Worm (Caenorhabditis elegans): ENCODE data around the gene cyp-13A12.

DNA sequence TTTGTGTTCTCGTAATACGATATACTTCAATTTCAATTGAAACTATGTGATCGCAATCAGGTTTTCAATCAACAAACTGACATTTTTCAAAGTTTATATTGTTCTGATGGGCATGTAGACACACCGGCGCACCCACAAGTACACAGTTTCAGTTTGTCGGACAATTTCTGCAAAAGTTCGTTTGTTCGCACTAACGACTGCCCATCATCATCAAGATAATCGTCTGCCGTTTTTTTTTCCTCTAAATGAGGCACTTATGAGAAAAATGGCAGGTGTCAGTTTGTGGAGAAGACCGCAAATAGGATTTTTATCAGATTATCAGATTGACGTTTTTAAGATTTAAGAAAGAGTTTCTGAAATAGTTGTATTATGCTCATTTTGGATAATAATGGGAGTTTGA, 42.5 kb downstream of the cyp-13A12 start:
- no peak for TF ChIP-seq nhr-2 (tag; optimal IDR thresholded peaks at IDR 0.05)
- TF ChIP-seq elt-3 (tag; optimal IDR thresholded peaks at IDR 0.05) = no peak
- TF ChIP-seq unc-62 (GFP tag; optimal IDR thresholded peaks at IDR 0.05) = no peak
- no peak for TF ChIP-seq cnd-1 (tag; optimal IDR thresholded peaks at IDR 0.05)
- TF ChIP-seq M03D4.4 (tag; optimal IDR thresholded peaks at IDR 0.05) = no peak
- no peak for TF ChIP-seq ces-1 (GFP tag; optimal IDR thresholded peaks at IDR 0.05)
- TF ChIP-seq pha-4 (tag; optimal IDR thresholded peaks at IDR 0.05) = no peak
- TF ChIP-seq zip-8 (tag; optimal IDR thresholded peaks at IDR 0.05) = no peak
- TF ChIP-seq hlh-1 (tag; optimal IDR thresholded peaks at IDR 0.05) = no peak
- TF ChIP-seq nhr-237 (tag; optimal IDR thresholded peaks at IDR 0.05) = no peak
